Worm (Caenorhabditis elegans): Measurements from ENCODE around the gene Y116F11B.6.

DNA sequence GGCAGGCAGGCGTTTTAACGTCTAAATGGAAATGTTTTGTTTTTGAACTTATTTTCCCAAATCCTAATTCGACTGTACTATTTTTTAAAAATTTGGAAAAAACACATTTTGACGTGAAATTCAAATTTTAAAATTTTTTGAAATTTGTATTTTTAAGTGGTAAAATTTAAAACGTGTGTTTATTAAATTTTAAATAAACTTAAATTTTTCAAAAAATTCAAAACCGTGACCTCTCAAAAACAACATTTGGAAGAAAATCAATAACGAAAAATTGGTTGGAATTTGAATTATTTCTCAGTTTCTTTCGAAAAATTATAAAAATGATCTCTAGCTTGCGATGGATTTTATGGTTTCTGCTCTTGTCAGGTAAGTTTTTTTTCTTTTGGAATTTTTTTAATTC, 11.6 kb upstream of the Y116F11B.6 start, which contains the start of gene Y116F11B.8:
- no peak for TF ChIP-seq W03F9.2 (tag; optimal IDR thresholded peaks at IDR 0.05)
- no peak for TF ChIP-seq him-1 (tag; optimal IDR thresholded peaks at IDR 0.05)

Data from whole organism, L4/young adult.